Worm (Caenorhabditis elegans) whole organism, early embryonic: Measurements from ENCODE around the gene D1014.5.

Experiments
- B0310.2 ChIP-seq: sonication (generic microtip); optimal IDR thresholded peaks from 2 replicates; lab custom pipeline; 2016; ENCODE audit warnings: mild to moderate bottlenecking, missing genetic modification characterization, missing compliant biosample characterization
- F13C5.2 ChIP-seq: sonication (generic microtip); optimal IDR thresholded peaks from 2 replicates; lab custom pipeline; 2017; ENCODE audit warnings: mild to moderate bottlenecking, missing genetic modification characterization, inconsistent platforms, missing compliant biosample characterization
- ama-1 ChIP-seq: fragments of 150-350 bp; optimal IDR thresholded peaks from 2 replicates; lab custom pipeline; 2014
- ceh-13 ChIP-seq: fragments of 200-800 bp; sonication (Bioruptor generic); optimal IDR thresholded peaks from 2 replicates; lab custom pipeline; 2018; ENCODE audit warnings: mild to moderate bottlenecking, missing genetic modification characterization, missing compliant biosample characterization
- ets-7 ChIP-seq: sonication (generic microtip); optimal IDR thresholded peaks from 2 replicates; lab custom pipeline; 2016; ENCODE audit warnings: missing genotype, missing genetic modification characterization, missing compliant biosample characterization
- flt-1 ChIP-seq: fragments of 200-800 bp; sonication (Bioruptor generic); IDR thresholded peaks from 2 replicates; pipeline ENCODE4 v1.3.6; 2022; ENCODE audit warnings: missing genetic modification characterization, missing compliant biosample characterization
- hmbx-1 ChIP-seq: sonication (generic microtip); optimal IDR thresholded peaks from 2 replicates; lab custom pipeline; 2016; ENCODE audit warnings: mild to moderate bottlenecking, missing genetic modification characterization, missing compliant biosample characterization
- hnd-1 ChIP-seq: sonication (generic microtip); optimal IDR thresholded peaks from 2 replicates; lab custom pipeline; 2016; ENCODE audit warnings: missing genetic modification characterization, missing compliant biosample characterization
- sea-1 ChIP-seq: fragments of 200-800 bp; sonication (Bioruptor generic); conservative IDR thresholded peaks from 2 replicates; pipeline ENCODE4 v1.3.6; 2022; ENCODE audit warnings: missing genetic modification characterization, missing compliant biosample characterization
- tbx-11 ChIP-seq: fragments of 200-800 bp; sonication (Bioruptor generic); IDR thresholded peaks from 2 replicates; pipeline ENCODE4 v1.3.6; 2022; ENCODE audit warnings: missing genetic modification characterization, missing compliant biosample characterization
- tbx-37 ChIP-seq: fragments of 200-800 bp; sonication (Bioruptor generic); conservative IDR thresholded peaks from 2 replicates; pipeline ENCODE4 v1.3.6; 2022; ENCODE audit warnings: missing genetic modification reagents, missing genetic modification characterization, missing compliant biosample characterization
- tra-4 ChIP-seq: sonication (generic microtip); optimal IDR thresholded peaks from 2 replicates; lab custom pipeline; 2017; ENCODE audit warnings: missing genetic modification characterization, missing compliant biosample characterization

- no peak for TF ChIP-seq B0310.2 (tag; lab: Kevin White, UChicago)
- no peak for TF ChIP-seq flt-1
- no peak for TF ChIP-seq ama-1 (lab: Kevin White, UChicago)
- TF ChIP-seq tbx-37 (GFP tag; lab: Robert Waterston, UW): no peak
- no peak for TF ChIP-seq ets-7
- TF ChIP-seq F13C5.2: no peak
- TF ChIP-seq tbx-11 (GFP tag; lab: Robert Waterston, UW): no peak
- no peak for TF ChIP-seq hnd-1
- TF ChIP-seq sea-1 (GFP tag; lab: Robert Waterston, UW): no peak
- no peak for TF ChIP-seq hmbx-1
- no peak for TF ChIP-seq tra-4 (tag; lab: Kevin White, UChicago)
- TF ChIP-seq ceh-13 (GFP tag; lab: Kevin White, UChicago): no peak
These were observed 39.7 kb downstream of the D1014.5 start for ce11 chrV:8163199-8163598.
